Fruit fly (Drosophila melanogaster) whole organism, embryonic: ENCODE data around the gene PRL-1.

Experiments
- ATbp ChIP-seq: fragments of 200-800 bp; sonication (Bioruptor generic); optimal IDR thresholded peaks from 2 replicates; lab custom pipeline; 2017; ENCODE audit warnings: missing biosample characterization, mild to moderate bottlenecking, missing genetic modification characterization, missing genetic modification reagents
- Aef1 ChIP-seq: fragments of 200-800 bp; sonication (Bioruptor generic); IDR thresholded peaks from 3 replicates; pipeline ENCODE4 v1.3.6; 2022; ENCODE audit warnings: missing biosample characterization, missing genetic modification characterization
- Atf-2 ChIP-seq: fragments of 200-800 bp; sonication (Bioruptor generic); optimal IDR thresholded peaks from 2 replicates; lab custom pipeline; 2016; ENCODE audit warnings: missing biosample characterization, missing genetic modification characterization
- Atf6 ChIP-seq: fragments of 200-800 bp; sonication (Bioruptor generic); IDR thresholded peaks from 2 replicates; pipeline ENCODE4 v1.3.6; 2022; ENCODE audit warnings: missing biosample characterization, missing genetic modification characterization
- CG10147 ChIP-seq: fragments of 200-800 bp; sonication (Bioruptor generic); optimal IDR thresholded peaks from 2 replicates; lab custom pipeline; 2019; ENCODE audit warnings: missing biosample characterization, mild to moderate bottlenecking, missing genetic modification characterization, moderate library complexity
- CG10321 ChIP-seq: fragments of 200-800 bp; sonication (Bioruptor generic); IDR thresholded peaks from 2 replicates; pipeline ENCODE4 v1.3.6; 2022; ENCODE audit warnings: missing biosample characterization, missing genetic modification characterization
- CG11093 ChIP-seq: fragments of 200-800 bp; sonication (Bioruptor generic); IDR thresholded peaks from 3 replicates; pipeline ENCODE4 v1.3.6; 2022; ENCODE audit warnings: missing biosample characterization, missing genetic modification characterization
- CG12769 ChIP-seq: fragments of 200-800 bp; sonication (Bioruptor generic); optimal IDR thresholded peaks from 2 replicates; lab custom pipeline; 2019; ENCODE audit warnings: missing biosample characterization, mild to moderate bottlenecking, missing genetic modification characterization, moderate library complexity
- CG17361 ChIP-seq: fragments of 200-800 bp; sonication (Bioruptor generic); IDR thresholded peaks from 3 replicates; pipeline ENCODE4 v1.3.6; 2022; ENCODE audit warnings: missing biosample characterization, missing genetic modification characterization
- CG18476 ChIP-seq: fragments of 200-800 bp; sonication (Bioruptor generic); optimal IDR thresholded peaks from 2 replicates; lab custom pipeline; 2016; ENCODE audit warnings: missing biosample characterization, mild to moderate bottlenecking, missing genetic modification characterization
- CG2120 ChIP-seq: fragments of 200-800 bp; sonication (Bioruptor generic); optimal IDR thresholded peaks from 3 replicates; lab custom pipeline; 2016; ENCODE audit warnings: missing biosample characterization, missing genetic modification characterization
- CG32767 ChIP-seq: fragments of 200-800 bp; sonication (Bioruptor generic); IDR thresholded peaks from 2 replicates; pipeline ENCODE4 v1.3.6; 2022; ENCODE audit warnings: missing biosample characterization, missing genetic modification characterization
- CG32772 ChIP-seq: fragments of 200-800 bp; sonication (Bioruptor generic); IDR thresholded peaks from 2 replicates; pipeline ENCODE4 v1.3.6; 2022; ENCODE audit warnings: missing biosample characterization, missing genetic modification characterization
- CG3407 ChIP-seq: fragments of 200-800 bp; sonication (Bioruptor generic); optimal IDR thresholded peaks from 2 replicates; lab custom pipeline; 2018; ENCODE audit warnings: missing biosample characterization, mild to moderate bottlenecking, missing genetic modification characterization
- CG42726 ChIP-seq: fragments of 200-800 bp; sonication (Bioruptor generic); IDR thresholded peaks from 2 replicates; pipeline ENCODE4 v1.3.6; 2022; ENCODE audit warnings: missing biosample characterization, missing genetic modification characterization; ENCODE audit not compliant: partially characterized antibody
- CG6683 ChIP-seq: fragments of 200-800 bp; sonication (Bioruptor generic); optimal IDR thresholded peaks from 2 replicates; lab custom pipeline; 2017; ENCODE audit warnings: missing biosample characterization, mild to moderate bottlenecking, missing genetic modification characterization, missing genetic modification reagents
- CG8359 ChIP-seq: fragments of 200-800 bp; sonication (Bioruptor generic); optimal IDR thresholded peaks from 2 replicates; lab custom pipeline; 2017; ENCODE audit warnings: missing biosample characterization, mild to moderate bottlenecking, missing genetic modification characterization, borderline replicate concordance
- CG9437 ChIP-seq: fragments of 200-800 bp; sonication (Bioruptor generic); optimal IDR thresholded peaks from 2 replicates; lab custom pipeline; 2018; ENCODE audit warnings: missing biosample characterization, mild to moderate bottlenecking, missing genetic modification characterization
- Dbx ChIP-seq: fragments of 200-800 bp; sonication (Bioruptor generic); IDR thresholded peaks from 3 replicates; pipeline ENCODE4 v1.3.6; 2022; ENCODE audit warnings: missing biosample characterization, missing genetic modification characterization
- Ets97D ChIP-seq: fragments of 200-800 bp; sonication (Bioruptor generic); optimal IDR thresholded peaks from 3 replicates; lab custom pipeline; 2016; ENCODE audit warnings: missing biosample characterization, missing genetic modification characterization
- GATAe ChIP-seq: fragments of 200-800 bp; sonication (Bioruptor generic); conservative IDR thresholded peaks from 2 replicates; pipeline ENCODE4 v1.3.6; 2022; ENCODE audit warnings: missing biosample characterization, missing genetic modification characterization
- HLHmδ ChIP-seq: fragments of 200-800 bp; sonication (Bioruptor generic); optimal IDR thresholded peaks from 2 replicates; lab custom pipeline; 2018; ENCODE audit warnings: missing biosample characterization, mild to moderate bottlenecking, missing genetic modification characterization, moderate library complexity
- Hey ChIP-seq: fragments of 200-800 bp; sonication (Bioruptor generic); optimal IDR thresholded peaks from 3 replicates; lab custom pipeline; 2018; ENCODE audit warnings: missing biosample characterization, mild to moderate bottlenecking, missing genetic modification characterization
- HmgZ ChIP-seq: fragments of 200-800 bp; sonication (Bioruptor generic); optimal IDR thresholded peaks from 2 replicates; lab custom pipeline; 2018; ENCODE audit warnings: missing biosample characterization, mild to moderate bottlenecking, missing genetic modification characterization
- Hr51 ChIP-seq, 2 experiments: fragments of 200-800 bp; sonication (Bioruptor generic); optimal IDR thresholded peaks; 2 replicates in 1 of 2; 3 replicates in 1 of 2; lab custom pipeline; 2016 to 2018; ENCODE audit warnings: missing biosample characterization in 2 of 2, missing genetic modification characterization in 2 of 2, mild to moderate bottlenecking in 1 of 2, moderate library complexity in 1 of 2
- Hr78 ChIP-seq, 2 experiments: fragments of 200-800 bp in 1 of 2; fragments of >200 bp in 1 of 2; sonication (Bioruptor generic) in 1 of 2; optimal IDR thresholded peaks; 2 replicates each; lab custom pipeline; 2017 to 2019; ENCODE audit warnings: missing biosample characterization in 2 of 2, missing genetic modification characterization in 2 of 2, mild to moderate bottlenecking in 1 of 2, moderate library complexity in 1 of 2
- MBD-R2 ChIP-seq: fragments of 200-800 bp; sonication (Bioruptor generic); IDR thresholded peaks from 2 replicates; pipeline ENCODE4 v1.3.6; 2022; ENCODE audit warnings: missing biosample characterization, missing genetic modification characterization
- Mrtf ChIP-seq: fragments of 200-800 bp; sonication (Bioruptor generic); IDR thresholded peaks from 3 replicates; pipeline ENCODE4 v1.3.6; 2022; ENCODE audit warnings: missing biosample characterization, missing genetic modification characterization
- Optix ChIP-seq: fragments of 200-800 bp; sonication (Bioruptor generic); IDR thresholded peaks from 3 replicates; pipeline ENCODE4 v1.3.6; 2022; ENCODE audit warnings: missing biosample characterization, missing genetic modification characterization
- Poxn ChIP-seq: fragments of 200-800 bp; sonication (Bioruptor generic); IDR thresholded peaks from 2 replicates; pipeline ENCODE4 v1.3.6; 2022; ENCODE audit warnings: missing biosample characterization, missing genetic modification characterization
- az2 ChIP-seq: fragments of 200-800 bp; sonication (Bioruptor generic); optimal IDR thresholded peaks from 3 replicates; lab custom pipeline; 2016; ENCODE audit warnings: missing biosample characterization, missing genetic modification characterization
- br ChIP-seq: fragments of >200 bp; optimal IDR thresholded peaks from 2 replicates; lab custom pipeline; 2017
- dm ChIP-seq: fragments of 200-800 bp; sonication (Bioruptor generic); optimal IDR thresholded peaks from 3 replicates; lab custom pipeline; 2016; ENCODE audit warnings: missing biosample characterization, missing genetic modification characterization
- gem ChIP-seq: fragments of 200-800 bp; sonication (Bioruptor generic); optimal IDR thresholded peaks from 2 replicates; lab custom pipeline; 2019; ENCODE audit warnings: missing biosample characterization, mild to moderate bottlenecking, missing genetic modification characterization, moderate library complexity
- h ChIP-seq: fragments of >200 bp; optimal IDR thresholded peaks from 2 replicates; lab custom pipeline; 2017
- insv ChIP-seq, 2 experiments: fragments of 200-800 bp; sonication (Bioruptor generic); optimal IDR thresholded peaks; 3 replicates each; lab custom pipeline; 2016 to 2018; ENCODE audit warnings: missing biosample characterization in 2 of 2, missing genetic modification characterization in 2 of 2
- jumu ChIP-seq: fragments of 200-800 bp; sonication (Bioruptor generic); optimal IDR thresholded peaks from 3 replicates; lab custom pipeline; 2016; ENCODE audit warnings: missing biosample characterization, missing genetic modification characterization
- ken ChIP-seq: fragments of 200-800 bp; sonication (Bioruptor generic); IDR thresholded peaks from 3 replicates; pipeline ENCODE4 v1.3.6; 2022; ENCODE audit warnings: missing biosample characterization, missing genetic modification characterization
- mam ChIP-seq: fragments of 200-800 bp; sonication (Bioruptor generic); optimal IDR thresholded peaks from 3 replicates; lab custom pipeline; 2016; ENCODE audit warnings: missing biosample characterization, missing genetic modification characterization
- nerfin-2 ChIP-seq: fragments of 200-800 bp; sonication (Bioruptor generic); IDR thresholded peaks from 2 replicates; pipeline ENCODE4 v1.3.6; 2022; ENCODE audit warnings: missing biosample characterization, missing genetic modification characterization; ENCODE audit not compliant: partially characterized antibody
- pb ChIP-seq: fragments of 200-800 bp; sonication (Bioruptor generic); optimal IDR thresholded peaks from 3 replicates; lab custom pipeline; 2016; ENCODE audit warnings: missing biosample characterization, missing genetic modification characterization
- pfk ChIP-seq: fragments of 200-800 bp; sonication (Bioruptor generic); optimal IDR thresholded peaks from 2 replicates; lab custom pipeline; 2018; ENCODE audit warnings: missing biosample characterization, mild to moderate bottlenecking, missing genetic modification characterization, moderate library complexity
- pho ChIP-seq: fragments of 200-800 bp; sonication (Bioruptor generic); optimal IDR thresholded peaks from 2 replicates; lab custom pipeline; 2016; ENCODE audit warnings: missing biosample characterization, missing genetic modification characterization
- pum ChIP-seq: fragments of 200-800 bp; sonication (Bioruptor generic); optimal IDR thresholded peaks from 2 replicates; lab custom pipeline; 2016; ENCODE audit warnings: missing biosample characterization, missing genetic modification characterization
- pzg ChIP-seq: fragments of 200-800 bp; sonication (Bioruptor generic); optimal IDR thresholded peaks from 3 replicates; lab custom pipeline; 2018; ENCODE audit warnings: missing biosample characterization, mild to moderate bottlenecking, missing genetic modification characterization, moderate library complexity
- schlank ChIP-seq: fragments of 200-800 bp; sonication (Bioruptor generic); optimal IDR thresholded peaks from 2 replicates; lab custom pipeline; 2018; ENCODE audit warnings: missing biosample characterization, mild to moderate bottlenecking, missing genetic modification characterization
- sd ChIP-seq: fragments of 200-800 bp; sonication (Bioruptor generic); optimal IDR thresholded peaks from 3 replicates; lab custom pipeline; 2018; ENCODE audit warnings: missing biosample characterization, mild to moderate bottlenecking, missing genetic modification characterization, moderate library complexity
- sisA ChIP-seq: fragments of 200-800 bp; sonication (Bioruptor generic); IDR thresholded peaks from 2 replicates; pipeline ENCODE4 v1.3.6; 2022; ENCODE audit warnings: missing biosample characterization, missing genetic modification characterization
- sna ChIP-seq: fragments of 200-800 bp; sonication (Bioruptor generic); IDR thresholded peaks from 2 replicates; pipeline ENCODE4 v1.3.6; 2022; ENCODE audit warnings: missing biosample characterization, missing genetic modification characterization; ENCODE audit not compliant: partially characterized antibody
- sqz ChIP-seq: fragments of 200-800 bp; sonication (Bioruptor generic); optimal IDR thresholded peaks from 3 replicates; lab custom pipeline; 2018; ENCODE audit warnings: missing biosample characterization, mild to moderate bottlenecking, missing genetic modification characterization
- unpg ChIP-seq: fragments of 200-800 bp; sonication (Bioruptor generic); optimal IDR thresholded peaks from 3 replicates; lab custom pipeline; 2018; ENCODE audit warnings: missing biosample characterization, mild to moderate bottlenecking, missing genetic modification characterization, moderate library complexity
- zfh2 ChIP-seq: fragments of 200-800 bp; sonication (Bioruptor generic); optimal IDR thresholded peaks from 2 replicates; lab custom pipeline; 2016; ENCODE audit warnings: missing biosample characterization, missing genetic modification characterization

The PRL-1 gene

dm6 chr2L:16275809-16276178 is 18.4 kb upstream of the PRL-1 start (continued):
- TF ChIP-seq pb (no peak), Hr78 (GFP tag; optimal IDR thresholded peaks at IDR 0.05; lab: Kevin White, UChicago) (no peak), GATAe (GFP tag; lab: Robert Waterston, UW) (no peak), HmgZ (tag; lab: Kevin White, UChicago) (no peak), CG8359 (GFP tag; lab: Kevin White, UChicago) (no peak), ken (GFP tag; lab: Robert Waterston, UW) (no peak), dm (no peak), zfh2 (GFP tag; lab: Kevin White, UChicago) (peak; percentile 30), Dbx (peak; percentile 44; the same call in 1 of the 3 replicates), jumu (GFP tag; lab: Kevin White, UChicago) (no peak), MBD-R2 (no peak), CG32772 (GFP tag; lab: Robert Waterston, UW) (peak; percentile 42; the same call in 1 of the 2 replicates), pho (GFP tag; lab: Kevin White, UChicago) (peak; percentile 48), az2 (GFP tag; lab: Kevin White, UChicago) (peak; percentile 16), CG11093 (GFP tag; lab: Robert Waterston, UW) (no peak), Atf6 (GFP tag; lab: Robert Waterston, UW) (peak; percentile 62; the same call in 1 of the 2 replicates), sqz (GFP tag; lab: Kevin White, UChicago) (no peak), mam (GFP tag; lab: Kevin White, UChicago) (no peak), Optix (GFP tag; lab: Robert Waterston, UW) (no peak), CG9437 (GFP tag; lab: Kevin White, UChicago) (peak; percentile 24), Mrtf (no peak), pfk (no peak), pum (GFP tag; lab: Kevin White, UChicago) (no peak), h (lab: Kevin White, UChicago) (no peak), gem (tag; lab: Kevin White, UChicago) (peak; percentile 72), Hr51 (GFP tag; optimal IDR thresholded peaks at IDR 0.05; lab: Kevin White, UChicago) (peak in 1 of 2 experiments; percentile 70), Aef1 (no peak), Hey (tag; lab: Kevin White, UChicago) (no peak), Atf-2 (GFP tag; lab: Kevin White, UChicago) (no peak), CG32767 (GFP tag; lab: Robert Waterston, UW) (no peak), insv (GFP tag; optimal IDR thresholded peaks at IDR 0.05; lab: Kevin White, UChicago) (no peak), sisA (peak; percentile 48), Poxn (GFP tag; lab: Robert Waterston, UW) (no peak), CG2120 (GFP tag; lab: Kevin White, UChicago) (peak; percentile 72), CG6683 (GFP tag; lab: Kevin White, UChicago) (peak; percentile 40), CG10147 (GFP tag; lab: Kevin White, UChicago) (peak; percentile 50), sna (GFP tag; lab: Robert Waterston, UW) (no peak), CG18476 (GFP tag; lab: Kevin White, UChicago) (peak; percentile 47), CG17361 (GFP tag; lab: Robert Waterston, UW) (peak; percentile 56; the same call in 2 of the 3 replicates), schlank (no peak), CG12769 (tag; lab: Kevin White, UChicago) (peak; percentile 25), Ets97D (GFP tag; lab: Kevin White, UChicago) (no peak), pzg (no peak), CG42726 (GFP tag; lab: Robert Waterston, UW) (no peak), nerfin-2 (no peak), CG10321 (no peak), CG3407 (GFP tag; lab: Kevin White, UChicago) (no peak), unpg (peak; percentile 55), ATbp (GFP tag; lab: Kevin White, UChicago) (peak; percentile 47), br (no peak), sd (tag; lab: Kevin White, UChicago) (peak; percentile 29), HLHmδ (GFP tag; lab: Kevin White, UChicago) (no peak)
